Fruit fly (Drosophila melanogaster) whole organism, embryonic: ENCODE data around the gene Ldaf1.

Experiments
- ATbp ChIP-seq: fragments of 200-800 bp; sonication (Bioruptor generic); optimal IDR thresholded peaks from 2 replicates; lab custom pipeline; 2017; ENCODE audit warnings: missing biosample characterization, mild to moderate bottlenecking, missing genetic modification characterization, missing genetic modification reagents
- CG10267 ChIP-seq: fragments of 200-800 bp; sonication (Bioruptor generic); optimal IDR thresholded peaks from 2 replicates; lab custom pipeline; 2018; ENCODE audit warnings: missing biosample characterization, mild to moderate bottlenecking, missing genetic modification characterization, moderate library complexity
- CG10274 ChIP-seq: fragments of 200-800 bp; sonication (Bioruptor generic); optimal IDR thresholded peaks from 3 replicates; lab custom pipeline; 2017; ENCODE audit warnings: missing biosample characterization, mild to moderate bottlenecking, missing genetic modification characterization
- CG10366 ChIP-seq: fragments of 200-800 bp; sonication (Bioruptor generic); IDR thresholded peaks from 2 replicates; pipeline ENCODE4 v1.3.6; 2022; ENCODE audit warnings: missing biosample characterization, missing genetic modification characterization
- CG10431 ChIP-seq: fragments of 200-800 bp; sonication (Bioruptor generic); optimal IDR thresholded peaks from 3 replicates; lab custom pipeline; 2018; ENCODE audit warnings: missing biosample characterization, mild to moderate bottlenecking, missing genetic modification characterization
- CG10979 ChIP-seq: fragments of 200-800 bp; sonication (Bioruptor generic); optimal IDR thresholded peaks from 2 replicates; lab custom pipeline; 2018; ENCODE audit warnings: missing biosample characterization, mild to moderate bottlenecking, missing genetic modification characterization, moderate library complexity
- CG11247 ChIP-seq: fragments of 200-800 bp; sonication (Bioruptor generic); IDR thresholded peaks from 2 replicates; pipeline ENCODE4 v1.3.6; 2022; ENCODE audit warnings: missing biosample characterization, missing genetic modification characterization
- CG11398 ChIP-seq: fragments of 200-800 bp; sonication (Bioruptor generic); optimal IDR thresholded peaks from 2 replicates; lab custom pipeline; 2016; ENCODE audit warnings: missing biosample characterization, missing genetic modification characterization
- CG13624 ChIP-seq: fragments of 200-800 bp; sonication (Bioruptor generic); optimal IDR thresholded peaks from 2 replicates; lab custom pipeline; 2016; ENCODE audit warnings: missing biosample characterization, missing genetic modification characterization
- CG14014 ChIP-seq: fragments of 200-800 bp; sonication (Bioruptor generic); IDR thresholded peaks from 2 replicates; pipeline ENCODE4 v1.3.6; 2022; ENCODE audit warnings: missing biosample characterization, missing genetic modification characterization
- CG15601 ChIP-seq: fragments of 200-800 bp; sonication (Bioruptor generic); optimal IDR thresholded peaks from 3 replicates; lab custom pipeline; 2019; ENCODE audit warnings: missing biosample characterization, mild to moderate bottlenecking, missing genetic modification characterization, moderate library complexity
- CG1603 ChIP-seq: fragments of 200-800 bp; sonication (Bioruptor generic); optimal IDR thresholded peaks from 2 replicates; lab custom pipeline; 2019; ENCODE audit warnings: missing biosample characterization, mild to moderate bottlenecking, missing genetic modification characterization, moderate library complexity
- CG16815 ChIP-seq: fragments of 200-800 bp; sonication (Bioruptor generic); optimal IDR thresholded peaks from 3 replicates; lab custom pipeline; 2017; ENCODE audit warnings: missing biosample characterization, mild to moderate bottlenecking, missing genetic modification characterization
- CG18764 ChIP-seq: fragments of 200-800 bp; sonication (Bioruptor generic); optimal IDR thresholded peaks from 3 replicates; lab custom pipeline; 2016; ENCODE audit warnings: missing biosample characterization, missing genetic modification characterization
- CG2712 ChIP-seq: fragments of 200-800 bp; optimal IDR thresholded peaks from 3 replicates; lab custom pipeline; 2019; ENCODE audit warnings: missing biosample characterization, mild to moderate bottlenecking, missing genetic modification characterization, moderate library complexity
- CG30403 ChIP-seq: fragments of 200-800 bp; sonication (Bioruptor generic); optimal IDR thresholded peaks from 3 replicates; lab custom pipeline; 2016; ENCODE audit warnings: missing biosample characterization, missing genetic modification characterization
- CG34224 ChIP-seq: fragments of 200-800 bp; sonication (Bioruptor generic); IDR thresholded peaks from 3 replicates; pipeline ENCODE4 v1.3.6; 2022; ENCODE audit warnings: missing biosample characterization, missing genetic modification characterization; ENCODE audit not compliant: partially characterized antibody
- CG34422 ChIP-seq: fragments of 200-800 bp; sonication (Bioruptor generic); IDR thresholded peaks from 3 replicates; pipeline ENCODE4 v1.3.6; 2022; ENCODE audit warnings: missing biosample characterization, missing genetic modification characterization
- CG43689 ChIP-seq: fragments of 200-800 bp; sonication (Bioruptor generic); IDR thresholded peaks from 2 replicates; pipeline ENCODE4 v1.3.6; 2022; ENCODE audit warnings: missing biosample characterization, missing genetic modification characterization
- CG6765 ChIP-seq: fragments of 200-800 bp; sonication (Bioruptor generic); optimal IDR thresholded peaks from 3 replicates; lab custom pipeline; 2017; ENCODE audit warnings: missing biosample characterization, mild to moderate bottlenecking, missing genetic modification characterization
- CG6854 ChIP-seq: fragments of 200-800 bp; sonication (Bioruptor generic); optimal IDR thresholded peaks from 3 replicates; lab custom pipeline; 2017; ENCODE audit warnings: missing biosample characterization, mild to moderate bottlenecking, missing genetic modification characterization
- CG7556 ChIP-seq: fragments of 200-800 bp; sonication (Bioruptor generic); optimal IDR thresholded peaks from 2 replicates; lab custom pipeline; 2017; ENCODE audit warnings: missing biosample characterization, mild to moderate bottlenecking, missing genetic modification characterization
- CG7987 ChIP-seq: fragments of 200-800 bp; sonication (Bioruptor generic); optimal IDR thresholded peaks from 2 replicates; lab custom pipeline; 2018; ENCODE audit warnings: missing biosample characterization, mild to moderate bottlenecking, missing genetic modification characterization, moderate library complexity
- CG8478 ChIP-seq: fragments of >200 bp; optimal IDR thresholded peaks from 2 replicates; lab custom pipeline; 2018
- CHES-1-like ChIP-seq: fragments of 200-800 bp; sonication (Bioruptor generic); optimal IDR thresholded peaks from 2 replicates; lab custom pipeline; 2016; ENCODE audit warnings: missing biosample characterization, missing genetic modification characterization
- CoRest ChIP-seq: fragments of 200-800 bp; sonication (Bioruptor generic); optimal IDR thresholded peaks from 3 replicates; lab custom pipeline; 2018; ENCODE audit warnings: missing biosample characterization, mild to moderate bottlenecking, missing genetic modification characterization, moderate library complexity
- D19B ChIP-seq: fragments of 200-800 bp; sonication (Bioruptor generic); optimal IDR thresholded peaks from 2 replicates; lab custom pipeline; 2017; ENCODE audit warnings: missing biosample characterization, mild to moderate bottlenecking, missing genetic modification characterization
- Fer1 ChIP-seq: fragments of 200-800 bp; sonication (Bioruptor generic); optimal IDR thresholded peaks from 2 replicates; lab custom pipeline; 2017; ENCODE audit warnings: missing biosample characterization, mild to moderate bottlenecking, missing genetic modification characterization
- Fer2 ChIP-seq: fragments of 200-800 bp; sonication (Bioruptor generic); optimal IDR thresholded peaks from 2 replicates; lab custom pipeline; 2018; ENCODE audit warnings: missing biosample characterization, mild to moderate bottlenecking, missing genetic modification characterization, moderate library complexity
- H15 ChIP-seq: fragments of 200-800 bp; sonication (Bioruptor generic); IDR thresholded peaks from 3 replicates; pipeline ENCODE4 v1.3.6; 2022; ENCODE audit warnings: missing biosample characterization, missing genetic modification characterization
- Hr3 ChIP-seq: fragments of 200-800 bp; sonication (Bioruptor generic); optimal IDR thresholded peaks from 3 replicates; lab custom pipeline; 2016; ENCODE audit warnings: missing biosample characterization, missing genetic modification characterization
- Pdp1 ChIP-seq, 2 experiments: fragments of 200-800 bp; sonication (Bioruptor generic); optimal IDR thresholded peaks; 3 replicates each; lab custom pipeline; 2016; ENCODE audit warnings: missing biosample characterization in 2 of 2, missing genetic modification characterization in 2 of 2, mild to moderate bottlenecking in 1 of 2, moderate library complexity in 1 of 2
- Taf1 ChIP-seq: fragments of 200-800 bp; sonication (Bioruptor generic); IDR thresholded peaks from 2 replicates; pipeline ENCODE4 v1.3.6; 2022; ENCODE audit warnings: missing biosample characterization, missing genetic modification characterization
- ato ChIP-seq: fragments of 200-800 bp; sonication (Bioruptor generic); IDR thresholded peaks from 2 replicates; pipeline ENCODE4 v1.3.6; 2022; ENCODE audit warnings: missing biosample characterization, missing genetic modification characterization; ENCODE audit not compliant: partially characterized antibody
- bigmax ChIP-seq: fragments of 200-800 bp; sonication (Bioruptor generic); optimal IDR thresholded peaks from 2 replicates; lab custom pipeline; 2018; ENCODE audit warnings: missing biosample characterization, mild to moderate bottlenecking, missing genetic modification characterization
- bsh ChIP-seq, 2 experiments: fragments of 200-800 bp; sonication (Bioruptor generic); optimal IDR thresholded peaks; 2 replicates each; lab custom pipeline; 2017 to 2018; ENCODE audit warnings: mild to moderate bottlenecking in 2 of 2, missing biosample characterization in 2 of 2, missing genetic modification characterization in 2 of 2, moderate library complexity in 1 of 2
- crc ChIP-seq: fragments of 200-800 bp; sonication (Bioruptor generic); optimal IDR thresholded peaks from 2 replicates; lab custom pipeline; 2016; ENCODE audit warnings: missing biosample characterization, missing genetic modification characterization
- croc ChIP-seq: fragments of 200-800 bp; sonication (Bioruptor generic); conservative IDR thresholded peaks from 3 replicates; pipeline ENCODE4 v1.3.6; 2022; ENCODE audit warnings: missing biosample characterization, missing genetic modification characterization
- dysf ChIP-seq: fragments of 200-800 bp; sonication (Bioruptor generic); IDR thresholded peaks from 3 replicates; pipeline ENCODE4 v1.3.6; 2022; ENCODE audit warnings: missing biosample characterization, missing genetic modification characterization
- ftz-f1 ChIP-seq: fragments of 200-800 bp; sonication (Bioruptor generic); optimal IDR thresholded peaks from 2 replicates; lab custom pipeline; 2016; ENCODE audit warnings: missing biosample characterization, missing genetic modification characterization
- gce ChIP-seq: fragments of 200-800 bp; sonication (Bioruptor generic); IDR thresholded peaks from 3 replicates; pipeline ENCODE4 v1.3.6; 2022; ENCODE audit warnings: missing biosample characterization, missing genetic modification characterization
- h ChIP-seq: fragments of >200 bp; optimal IDR thresholded peaks from 2 replicates; lab custom pipeline; 2017
- maf-S ChIP-seq: fragments of 200-800 bp; sonication (Bioruptor generic); optimal IDR thresholded peaks from 2 replicates; lab custom pipeline; 2016; ENCODE audit warnings: missing biosample characterization, missing genetic modification characterization
- nau ChIP-seq: fragments of 200-800 bp; sonication (Bioruptor generic); optimal IDR thresholded peaks from 3 replicates; lab custom pipeline; 2017; ENCODE audit warnings: missing biosample characterization, mild to moderate bottlenecking, missing genetic modification characterization, missing genetic modification reagents
- nerfin-2 ChIP-seq: fragments of 200-800 bp; sonication (Bioruptor generic); IDR thresholded peaks from 2 replicates; pipeline ENCODE4 v1.3.6; 2022; ENCODE audit warnings: missing biosample characterization, missing genetic modification characterization; ENCODE audit not compliant: partially characterized antibody
- nmo ChIP-seq: fragments of 200-800 bp; sonication (Bioruptor generic); optimal IDR thresholded peaks from 2 replicates; lab custom pipeline; 2018; ENCODE audit warnings: missing biosample characterization, mild to moderate bottlenecking, missing genetic modification characterization, moderate library complexity
- p53 ChIP-seq: fragments of 200-800 bp; sonication (Bioruptor generic); optimal IDR thresholded peaks from 2 replicates; lab custom pipeline; 2016; ENCODE audit warnings: missing biosample characterization, missing genetic modification characterization
- sc ChIP-seq, 3 experiments: fragments of >200 bp in 2 of 3; fragments of 200-800 bp in 1 of 3; sonication (Bioruptor generic) in 1 of 3; optimal IDR thresholded peaks; 2 replicates in 2 of 3; 3 replicates in 1 of 3; lab custom pipeline; 2017; ENCODE audit warnings: mild to moderate bottlenecking in 1 of 3, missing biosample characterization in 1 of 3, missing genetic modification characterization in 1 of 3, missing genetic modification reagents in 1 of 3
- tx ChIP-seq: fragments of 200-800 bp; sonication (Bioruptor generic); optimal IDR thresholded peaks from 2 replicates; lab custom pipeline; 2016; ENCODE audit warnings: missing biosample characterization, missing genetic modification characterization
- zfh1 ChIP-seq: fragments of 200-800 bp; sonication (Bioruptor generic); IDR thresholded peaks from 3 replicates; pipeline ENCODE4 v1.3.6; 2022; ENCODE audit warnings: missing biosample characterization, missing genetic modification characterization

Ldaf1 gene

DNA sequence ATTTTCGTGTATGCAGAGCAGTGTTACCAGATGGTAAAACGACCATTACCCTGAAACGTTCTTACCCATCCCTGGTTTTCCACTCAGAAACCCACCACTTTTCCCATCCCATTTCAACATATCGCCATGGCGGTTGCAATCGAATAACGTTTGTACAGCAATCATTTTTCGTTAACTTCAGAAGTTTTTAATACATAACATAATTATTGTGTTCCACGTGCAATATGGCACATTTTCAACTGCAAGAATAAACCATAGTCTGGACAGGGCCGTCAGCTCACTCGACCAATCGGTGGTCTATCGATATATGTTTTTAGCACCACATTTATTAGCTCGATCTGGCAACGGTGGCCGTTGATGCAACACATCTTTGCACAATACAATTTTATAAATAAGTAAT, 11.8 kb downstream of the Ldaf1 start, which contains the start of the genes trr and mRpL16 (continued):
- TF ChIP-seq Pdp1 (GFP tag; optimal IDR thresholded peaks at IDR 0.05; lab: Kevin White, UChicago) (peak; percentile 34 to 85), CG43689 (GFP tag; lab: Robert Waterston, UW) (no peak), nau (no peak), nerfin-2 (GFP tag; lab: Robert Waterston, UW) (peak; percentile 51; the same call in 1 of the 2 replicates), nmo (GFP tag; lab: Kevin White, UChicago) (peak; percentile 75), CG1603 (tag; lab: Kevin White, UChicago) (peak; percentile 85), CG11398 (GFP tag; lab: Kevin White, UChicago) (peak; percentile 27), CG10979 (tag; lab: Kevin White, UChicago) (peak; percentile 32), croc (GFP tag; lab: Robert Waterston, UW) (no peak), gce (GFP tag; lab: Robert Waterston, UW) (peak; percentile 21; the same call in 1 of the 3 replicates), CG11247 (GFP tag; lab: Robert Waterston, UW) (peak; percentile 35; the same call in 1 of the 2 replicates), CG6765 (GFP tag; lab: Kevin White, UChicago) (no peak), CG34224 (GFP tag; lab: Robert Waterston, UW) (0 out of 3 replicates have a peak, but pooled peaks have one; percentile 37), h (lab: Kevin White, UChicago) (no peak), sc (optimal IDR thresholded peaks at IDR 0.05; lab: Kevin White, UChicago) (no peak), sc (GFP tag; optimal IDR thresholded peaks at IDR 0.05; lab: Kevin White, UChicago) (no peak), CG7987 (no peak), Fer2 (tag; lab: Kevin White, UChicago) (no peak), CG8478 (lab: Kevin White, UChicago) (no peak), dysf (GFP tag; lab: Robert Waterston, UW) (peak; percentile 47; the same call in 1 of the 3 replicates), CoRest (peak; percentile 42), ATbp (GFP tag; lab: Kevin White, UChicago) (no peak), maf-S (GFP tag; lab: Kevin White, UChicago) (no peak), CG10267 (peak; percentile 60), CG10366 (GFP tag; lab: Robert Waterston, UW) (peak; percentile 9; the same call in 1 of the 2 replicates), Fer1 (GFP tag; lab: Kevin White, UChicago) (peak; percentile 53), CG2712 (tag; lab: Kevin White, UChicago) (peak; percentile 65), tx (GFP tag; lab: Kevin White, UChicago) (peak; percentile 31), CG10274 (GFP tag; lab: Kevin White, UChicago) (no peak), CG18764 (no peak), p53 (GFP tag; lab: Kevin White, UChicago) (no peak), zfh1 (peak; percentile 43; the same call in 1 of the 3 replicates), CG14014 (GFP tag; lab: Robert Waterston, UW) (no peak), CG16815 (no peak), bsh (GFP tag; optimal IDR thresholded peaks at IDR 0.05; lab: Kevin White, UChicago) (peak in 1 of 2 experiments; percentile 33), Hr3 (GFP tag; lab: Kevin White, UChicago) (no peak), H15 (GFP tag; lab: Robert Waterston, UW) (no peak), ftz-f1 (GFP tag; lab: Kevin White, UChicago) (no peak), CHES-1-like (peak; percentile 44), CG10431 (no peak), D19B (GFP tag; lab: Kevin White, UChicago) (no peak), ato (0 out of 2 replicates have a peak, but pooled peaks have one; percentile 45), CG13624 (GFP tag; lab: Kevin White, UChicago) (peak; percentile 39), Taf1 (GFP tag; lab: Robert Waterston, UW) (no peak; the same call in 1 of the 2 replicates), CG15601 (tag; lab: Kevin White, UChicago) (no peak), CG34422 (GFP tag; lab: Robert Waterston, UW) (peak; percentile 64; the same call in 1 of the 3 replicates), bigmax (no peak), CG7556 (GFP tag; lab: Kevin White, UChicago) (peak; percentile 4), CG30403 (GFP tag; lab: Kevin White, UChicago) (peak; percentile 18), crc (GFP tag; lab: Kevin White, UChicago) (no peak), CG6854 (GFP tag; lab: Kevin White, UChicago) (no peak)
